Worm (Caenorhabditis elegans) whole organism, L1 larva: ENCODE measurements around the gene flh-3.

Experiments
- C04F5.9 ChIP-seq: sonication (generic microtip); optimal IDR thresholded peaks from 2 replicates; lab custom pipeline; 2016; ENCODE audit warnings: missing genetic modification characterization, missing compliant biosample characterization
- F16B12.6 ChIP-seq: fragments of 150-350 bp; optimal IDR thresholded peaks from 2 replicates; lab custom pipeline; 2014; ENCODE audit warnings: missing biosample characterization, missing genetic modification characterization
- aly-2 ChIP-seq: fragments of 150-350 bp; optimal IDR thresholded peaks from 2 replicates; lab custom pipeline; 2014; ENCODE audit warnings: missing biosample characterization, missing genetic modification characterization
- ama-1 ChIP-seq: fragments of 150-350 bp; optimal IDR thresholded peaks from 2 replicates; lab custom pipeline; 2014
- blmp-1 ChIP-seq: fragments of 150-350 bp; optimal IDR thresholded peaks from 2 replicates; lab custom pipeline; 2014; ENCODE audit warnings: missing biosample characterization, missing genetic modification characterization
- ceh-63 ChIP-seq: fragments of 200-800 bp; sonication (Bioruptor generic); optimal IDR thresholded peaks from 2 replicates; lab custom pipeline; 2018; ENCODE audit warnings: mild to moderate bottlenecking, missing genetic modification characterization, missing compliant biosample characterization
- ceh-82 ChIP-seq, 3 experiments: fragments of 150-350 bp in 1 of 3; sonication (generic microtip) in 2 of 3; optimal IDR thresholded peaks; 2 replicates each; lab custom pipeline; 2014 to 2017; ENCODE audit warnings: missing biosample characterization in 3 of 3, missing genetic modification characterization in 3 of 3
- dpl-1 ChIP-seq, 3 experiments: fragments of 150-350 bp in 2 of 3; sonication (generic microtip) in 1 of 3; optimal IDR thresholded peaks; 2 replicates each; lab custom pipeline; 2014 to 2017; ENCODE audit warnings: missing biosample characterization in 3 of 3, missing genetic modification characterization in 3 of 3, missing genetic modification reagents in 3 of 3
- egl-27 ChIP-seq, 2 experiments: fragments of 150-350 bp in 1 of 2; sonication (generic microtip); optimal IDR thresholded peaks; 3 replicates each; lab custom pipeline; 2017 to 2018; ENCODE audit warnings: missing biosample characterization in 2 of 2, missing genetic modification characterization in 2 of 2, missing genetic modification reagents in 2 of 2
- elt-2 ChIP-seq: sonication (generic microtip); optimal IDR thresholded peaks from 2 replicates; lab custom pipeline; 2016; ENCODE audit warnings: missing genetic modification characterization, mild to moderate bottlenecking, inconsistent platforms, missing compliant biosample characterization, missing genetic modification reagents
- elt-3 ChIP-seq, 6 experiments: fragments of 150-350 bp in 1 of 6; sonication (generic microtip); optimal IDR thresholded peaks; 2 replicates each; lab custom pipeline; 2017 to 2018; ENCODE audit warnings: missing biosample characterization in 6 of 6, missing genetic modification characterization in 6 of 6, inconsistent platforms in 1 of 6
- fkh-8 ChIP-seq: sonication (generic microtip); optimal IDR thresholded peaks from 2 replicates; lab custom pipeline; 2016; ENCODE audit warnings: mild to moderate bottlenecking, missing genetic modification characterization, missing compliant biosample characterization
- grh-1 ChIP-seq: fragments of 200-800 bp; sonication (Bioruptor generic); IDR thresholded peaks from 2 replicates; pipeline ENCODE4 v1.3.6; 2022; ENCODE audit warnings: missing genetic modification reagents, missing genetic modification characterization, missing compliant biosample characterization
- hpl-2 ChIP-seq: fragments of 150-350 bp; optimal IDR thresholded peaks from 2 replicates; lab custom pipeline; 2014; ENCODE audit warnings: missing biosample characterization, missing genetic modification reagents, missing genetic modification characterization
- irx-1 ChIP-seq: sonication (generic microtip); optimal IDR thresholded peaks from 2 replicates; lab custom pipeline; 2016; ENCODE audit warnings: missing genetic modification characterization, missing compliant biosample characterization
- jun-1 ChIP-seq: fragments of 150-350 bp; optimal IDR thresholded peaks from 2 replicates; lab custom pipeline; 2014; ENCODE audit warnings: missing biosample characterization, missing genetic modification reagents, missing genetic modification characterization
- lin-14 ChIP-seq: fragments of 200-800 bp; sonication (Bioruptor generic); optimal IDR thresholded peaks from 2 replicates; lab custom pipeline; 2018; ENCODE audit warnings: mild to moderate bottlenecking, missing genetic modification characterization, moderate library complexity, missing compliant biosample characterization
- lin-35 ChIP-seq, 2 experiments: fragments of 150-350 bp; optimal IDR thresholded peaks; 2 replicates each; lab custom pipeline; 2014; ENCODE audit warnings: missing biosample characterization in 2 of 2, missing genetic modification characterization in 2 of 2, missing genetic modification reagents in 2 of 2
- lin-39 ChIP-seq: fragments of 150-350 bp; optimal IDR thresholded peaks from 2 replicates; lab custom pipeline; 2014; ENCODE audit warnings: missing biosample characterization, missing genetic modification reagents, missing genetic modification characterization
- lir-3 ChIP-seq: sonication (generic microtip); optimal IDR thresholded peaks from 2 replicates; lab custom pipeline; 2016; ENCODE audit warnings: mild to moderate bottlenecking, missing genetic modification characterization, moderate library complexity, missing compliant biosample characterization; ENCODE audit not compliant: poor library complexity
- mef-2 ChIP-seq: fragments of 150-350 bp; optimal IDR thresholded peaks from 2 replicates; lab custom pipeline; 2014; ENCODE audit warnings: missing biosample characterization, missing genetic modification characterization
- mep-1 ChIP-seq: fragments of 150-350 bp; optimal IDR thresholded peaks from 2 replicates; lab custom pipeline; 2014; ENCODE audit warnings: missing biosample characterization, missing genetic modification characterization
- nhr-11 ChIP-seq: fragments of 150-350 bp; optimal IDR thresholded peaks from 2 replicates; lab custom pipeline; 2014; ENCODE audit warnings: missing biosample characterization, missing genetic modification characterization
- nhr-19 ChIP-seq: fragments of 200-800 bp; sonication (Bioruptor generic); conservative IDR thresholded peaks from 2 replicates; pipeline ENCODE4 v1.3.6; 2022; ENCODE audit warnings: missing genetic modification characterization, missing compliant biosample characterization
- nhr-20 ChIP-seq: sonication (generic microtip); optimal IDR thresholded peaks from 2 replicates; lab custom pipeline; 2016; ENCODE audit warnings: mild to moderate bottlenecking, missing genetic modification characterization, missing compliant biosample characterization
- nhr-237 ChIP-seq: fragments of 150-350 bp; optimal IDR thresholded peaks from 2 replicates; lab custom pipeline; 2014; ENCODE audit warnings: missing biosample characterization, missing genetic modification characterization
- nhr-47 ChIP-seq: sonication (generic microtip); optimal IDR thresholded peaks from 2 replicates; lab custom pipeline; 2016; ENCODE audit warnings: mild to moderate bottlenecking, missing genetic modification characterization, moderate library complexity, missing compliant biosample characterization
- nhr-71 ChIP-seq: sonication (generic microtip); optimal IDR thresholded peaks from 2 replicates; lab custom pipeline; 2016; ENCODE audit warnings: mild to moderate bottlenecking, missing genetic modification characterization, moderate library complexity, missing compliant biosample characterization
- nhr-77 ChIP-seq: fragments of 150-350 bp; optimal IDR thresholded peaks from 2 replicates; lab custom pipeline; 2014; ENCODE audit warnings: missing biosample characterization, missing genetic modification characterization
- nhr-90 ChIP-seq: sonication (generic microtip); optimal IDR thresholded peaks from 2 replicates; lab custom pipeline; 2016; ENCODE audit warnings: mild to moderate bottlenecking, missing genetic modification characterization, missing compliant biosample characterization; ENCODE audit not compliant: poor library complexity
- pax-3 ChIP-seq: fragments of 200-800 bp; sonication (Bioruptor generic); optimal IDR thresholded peaks from 2 replicates; lab custom pipeline; 2018; ENCODE audit warnings: mild to moderate bottlenecking, missing genetic modification characterization, moderate library complexity, missing compliant biosample characterization
- pqm-1 ChIP-seq: sonication (generic microtip); optimal IDR thresholded peaks from 3 replicates; lab custom pipeline; 2017; ENCODE audit warnings: missing biosample characterization, missing genetic modification characterization
- rnt-1 ChIP-seq: sonication (generic microtip); optimal IDR thresholded peaks from 2 replicates; lab custom pipeline; 2016; ENCODE audit warnings: mild to moderate bottlenecking, missing genetic modification characterization, moderate library complexity, missing compliant biosample characterization
- skn-1 ChIP-seq: fragments of 150-350 bp; optimal IDR thresholded peaks from 2 replicates; lab custom pipeline; 2014; ENCODE audit warnings: missing biosample characterization, missing genetic modification characterization
- snpc-4 ChIP-seq: fragments of 150-350 bp; optimal IDR thresholded peaks from 2 replicates; lab custom pipeline; 2014; ENCODE audit warnings: missing biosample characterization, missing genetic modification characterization
- snu-23 ChIP-seq: sonication (generic microtip); optimal IDR thresholded peaks from 2 replicates; lab custom pipeline; 2016; ENCODE audit warnings: missing genetic modification characterization, missing compliant biosample characterization
- sup-37 ChIP-seq: fragments of 200-800 bp; sonication (Bioruptor generic); optimal IDR thresholded peaks from 2 replicates; lab custom pipeline; 2018; ENCODE audit warnings: mild to moderate bottlenecking, missing genetic modification characterization, missing compliant biosample characterization
- swsn-7 ChIP-seq: sonication (generic microtip); optimal IDR thresholded peaks from 2 replicates; lab custom pipeline; 2016; ENCODE audit warnings: missing genetic modification characterization, missing compliant biosample characterization
- tbx-2 ChIP-seq: sonication (generic microtip); optimal IDR thresholded peaks from 2 replicates; lab custom pipeline; 2016; ENCODE audit warnings: missing genetic modification characterization, missing compliant biosample characterization
- tlp-1 ChIP-seq: fragments of 150-350 bp; optimal IDR thresholded peaks from 2 replicates; lab custom pipeline; 2014; ENCODE audit warnings: missing biosample characterization, missing genetic modification characterization
- unc-130 ChIP-seq: fragments of 150-350 bp; optimal IDR thresholded peaks from 2 replicates; lab custom pipeline; 2017; ENCODE audit warnings: missing biosample characterization, missing genetic modification characterization, inconsistent platforms
- unc-62 ChIP-seq: fragments of 150-350 bp; optimal IDR thresholded peaks from 2 replicates; lab custom pipeline; 2014; ENCODE audit warnings: missing biosample characterization, missing genetic modification reagents, missing genetic modification characterization
- xbp-1 ChIP-seq: sonication (generic microtip); optimal IDR thresholded peaks from 2 replicates; lab custom pipeline; 2016; ENCODE audit warnings: missing genetic modification characterization, missing compliant biosample characterization
- zag-1 ChIP-seq: fragments of 150-350 bp; optimal IDR thresholded peaks from 2 replicates; lab custom pipeline; 2014; ENCODE audit warnings: missing biosample characterization, missing genetic modification characterization
- zip-4 ChIP-seq: fragments of 200-800 bp; sonication (Bioruptor generic); optimal IDR thresholded peaks from 2 replicates; lab custom pipeline; 2018; ENCODE audit warnings: mild to moderate bottlenecking, missing genetic modification characterization, moderate library complexity, missing compliant biosample characterization
- ztf-11 ChIP-seq, 2 experiments: sonication (generic microtip); optimal IDR thresholded peaks; 2 replicates each; lab custom pipeline; 2016 to 2017; ENCODE audit warnings: missing genetic modification characterization in 2 of 2, missing biosample characterization in 1 of 2, missing compliant biosample characterization in 1 of 2

The flh-3 gene

DNA sequence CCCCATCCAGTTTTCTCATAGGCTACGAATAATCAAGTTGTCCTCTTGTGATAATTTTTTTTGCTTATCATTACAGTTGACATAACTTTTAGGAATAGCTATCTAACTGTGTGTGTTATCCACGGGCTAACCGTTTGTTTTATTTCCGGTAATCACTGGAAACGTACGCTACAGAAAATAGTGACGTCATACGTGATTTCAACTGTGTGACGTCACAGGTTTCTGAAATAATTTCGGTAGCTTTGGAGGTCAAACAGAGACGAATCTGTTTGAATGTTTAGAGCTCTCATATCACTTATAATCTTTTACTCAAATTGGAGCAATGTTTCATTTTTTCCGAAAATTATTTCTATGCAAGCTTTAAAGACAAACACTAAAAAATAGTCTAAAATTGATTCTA is 13.0 kb upstream of the flh-3 start:
- TF ChIP-seq mep-1 (tag; lab: Kevin White, UChicago) (no peak), jun-1 (no peak), zip-4 (GFP tag; lab: Kevin White, UChicago) (no peak), hpl-2 (no peak), aly-2 (tag; lab: Kevin White, UChicago) (no peak), lin-14 (GFP tag; lab: Kevin White, UChicago) (no peak), egl-27 (tag; optimal IDR thresholded peaks at IDR 0.05; lab: Kevin White, UChicago) (no peak), dpl-1 (GFP tag; optimal IDR thresholded peaks at IDR 0.05; lab: Kevin White, UChicago) (no peak), nhr-77 (no peak), grh-1 (GFP tag; lab: Robert Waterston, UW) (no peak), nhr-90 (tag; lab: Kevin White, UChicago) (no peak), C04F5.9 (tag; lab: Kevin White, UChicago) (no peak), snu-23 (no peak), elt-2 (tag; lab: Kevin White, UChicago) (no peak), tbx-2 (tag; lab: Kevin White, UChicago) (no peak), ztf-11 (tag; optimal IDR thresholded peaks at IDR 0.05; lab: Kevin White, UChicago) (no peak)

DNA sequence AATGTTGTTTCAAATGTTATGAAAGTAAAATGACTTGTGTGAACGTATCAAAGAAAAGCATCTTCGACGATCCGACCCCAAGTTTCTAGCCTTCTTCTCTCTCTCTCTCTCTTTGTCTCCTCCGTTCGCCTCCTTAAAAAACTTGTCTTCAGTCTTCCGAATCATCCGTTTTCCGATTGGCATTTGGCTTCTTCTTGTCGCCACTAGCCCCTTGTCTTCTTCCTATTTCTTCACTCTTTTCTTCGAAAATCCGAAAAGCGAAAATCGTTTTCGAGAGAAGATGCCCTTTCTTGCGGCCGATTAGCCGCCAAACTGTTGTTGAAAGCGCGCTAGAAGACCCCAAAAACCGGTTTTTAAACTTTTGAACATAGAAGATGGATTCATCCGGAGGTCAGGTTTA is 11.3 kb upstream of the flh-3 start:
- no peak for TF ChIP-seq xbp-1
- no peak for TF ChIP-seq tlp-1 (tag; lab: Kevin White, UChicago)
- peak; percentile 11 for TF ChIP-seq ama-1 (lab: Kevin White, UChicago)
- TF ChIP-seq irx-1: no peak
- TF ChIP-seq nhr-19 (GFP tag; lab: Robert Waterston, UW): no peak
- TF ChIP-seq unc-62: no peak
- TF ChIP-seq nhr-11 (tag; lab: Kevin White, UChicago): no peak
- no peak for TF ChIP-seq pqm-1
- no peak for TF ChIP-seq nhr-77
- peak; percentile 93 for TF ChIP-seq blmp-1 (tag; lab: Kevin White, UChicago)
- TF ChIP-seq aly-2 (tag; lab: Kevin White, UChicago): no peak
- TF ChIP-seq, all 84 proteins: peak for 2

DNA sequence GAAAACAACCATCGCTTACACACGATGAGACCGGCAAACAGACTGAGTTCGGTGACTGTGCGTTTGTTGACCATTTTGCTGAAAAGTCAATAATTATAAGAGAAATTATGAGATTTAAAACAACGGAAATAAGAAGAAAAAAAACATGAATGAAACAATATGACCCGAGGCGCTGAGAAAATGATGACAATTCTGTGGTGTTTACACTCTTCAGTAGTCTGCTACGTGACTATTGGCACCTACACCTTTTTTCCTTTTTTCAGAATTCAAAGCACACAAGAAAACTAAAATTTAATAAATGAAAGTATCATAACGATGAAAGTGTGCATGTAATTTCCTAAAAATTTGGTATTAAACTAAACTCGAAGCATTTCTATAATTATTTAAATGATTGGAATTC is 10.2 kb upstream of the flh-3 start, which contains the start of gene Y11D7A.10:
Gene Y11D7A.10 (minus strand): TSS at position 82 of the 400 bp plus-strand sequence.
- TF ChIP-seq lin-35 (GFP tag; optimal IDR thresholded peaks at IDR 0.05; lab: Kevin White, UChicago): peak in 1 of 2 experiments; percentile 2
- peak; percentile 60 for TF ChIP-seq skn-1
- no peak for TF ChIP-seq mef-2 (tag; lab: Kevin White, UChicago)

DNA sequence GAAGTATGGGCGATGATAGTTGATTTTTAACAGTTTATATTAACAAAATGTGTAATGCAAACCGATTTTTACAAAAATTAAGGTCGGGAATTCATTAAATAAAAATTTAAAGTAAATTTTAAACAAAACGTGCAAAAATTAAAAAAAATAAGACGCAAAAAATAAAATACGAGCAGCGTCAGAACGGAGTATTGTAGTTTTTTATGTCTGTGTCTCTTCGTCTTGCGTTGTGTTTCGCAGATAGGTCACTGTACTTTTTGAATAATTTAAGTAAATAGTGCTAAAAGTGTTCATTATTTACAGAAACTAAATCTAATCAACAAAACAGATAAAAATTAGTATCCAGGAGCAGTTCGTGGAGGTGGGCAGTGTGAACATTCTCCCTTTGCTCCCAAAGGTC is 9.6 kb upstream of the flh-3 start:
- peak in 1 of 3 experiments; percentile 7 for TF ChIP-seq ceh-82 (tag; optimal IDR thresholded peaks at IDR 0.05; lab: Kevin White, UChicago)
- no peak for TF ChIP-seq sup-37
- TF ChIP-seq pax-3 (tag; lab: Kevin White, UChicago): no peak
- TF ChIP-seq tlp-1 (tag; lab: Kevin White, UChicago): no peak
- peak; percentile 56 for TF ChIP-seq xbp-1
- peak; percentile 38 for TF ChIP-seq nhr-20
- peak; percentile 18 for TF ChIP-seq nhr-90 (tag; lab: Kevin White, UChicago)
- TF ChIP-seq snu-23: peak; percentile 60
- peak in 2 of 3 experiments; percentile 26 to 59 for TF ChIP-seq dpl-1 (GFP tag; optimal IDR thresholded peaks at IDR 0.05; lab: Kevin White, UChicago)
- no peak for TF ChIP-seq fkh-8 (tag; lab: Kevin White, UChicago)
- peak; percentile 36 for TF ChIP-seq tbx-2 (tag; lab: Kevin White, UChicago)
- no peak for TF ChIP-seq snpc-4 (tag; lab: Kevin White, UChicago)
- TF ChIP-seq nhr-71: peak; percentile 63
- TF ChIP-seq pqm-1: no peak
- TF ChIP-seq zag-1: no peak
- TF ChIP-seq lin-35 (GFP tag; optimal IDR thresholded peaks at IDR 0.05; lab: Kevin White, UChicago): peak; percentile 43 to 56
- TF ChIP-seq mef-2 (tag; lab: Kevin White, UChicago): no peak
- no peak for TF ChIP-seq F16B12.6
- TF ChIP-seq ama-1 (lab: Kevin White, UChicago): no peak
- TF ChIP-seq egl-27 (tag; optimal IDR thresholded peaks at IDR 0.05; lab: Kevin White, UChicago): no peak
- peak; percentile 38 for TF ChIP-seq blmp-1 (tag; lab: Kevin White, UChicago)
- no peak for TF ChIP-seq rnt-1 (tag; lab: Kevin White, UChicago)
- peak; percentile 43 for TF ChIP-seq swsn-7 (tag; lab: Kevin White, UChicago)
- TF ChIP-seq unc-130 (tag; lab: Kevin White, UChicago): no peak
- TF ChIP-seq nhr-47 (tag; lab: Kevin White, UChicago): peak; percentile 37
- no peak for TF ChIP-seq lin-39 (tag; lab: Kevin White, UChicago)
- no peak for TF ChIP-seq lir-3 (tag; lab: Kevin White, UChicago)
- TF ChIP-seq nhr-19 (GFP tag; lab: Robert Waterston, UW): peak; percentile 21; the same call in 1 of the 2 replicates
- no peak for TF ChIP-seq nhr-237
- TF ChIP-seq elt-3 (tag; optimal IDR thresholded peaks at IDR 0.05; lab: Kevin White, UChicago): no peak
- TF ChIP-seq ceh-63 (GFP tag; lab: Kevin White, UChicago): no peak
